Worm (Caenorhabditis elegans): ENCODE results near the gene Y105C5B.17.
A peak's percentile ranks its signal among the peaks of the same experiment; 100 is the strongest.

Gene Y105C5B.17

DNA sequence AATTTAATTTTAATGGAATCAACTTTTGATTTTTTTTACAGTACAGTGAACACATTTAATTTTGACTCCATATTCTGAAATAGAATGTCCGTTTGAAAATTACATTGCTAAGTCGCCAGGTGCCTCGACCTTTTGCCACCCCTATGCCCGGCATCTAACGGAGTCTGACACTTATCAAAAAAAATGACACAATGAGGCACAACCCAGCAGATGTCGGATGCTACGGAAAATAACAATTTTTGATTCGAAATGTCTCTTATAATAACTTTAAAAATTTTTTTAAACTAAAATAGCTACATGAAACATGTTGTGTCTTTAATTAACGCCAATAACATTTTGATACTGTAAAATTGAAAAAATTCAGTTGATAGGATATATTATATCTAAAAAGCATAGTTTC, 7.6 kb upstream of the Y105C5B.17 start:
- TF ChIP-seq ceh-43 (GFP tag; optimal IDR thresholded peaks at IDR 0.05) = no peak
- no peak for TF ChIP-seq elt-3 (tag; optimal IDR thresholded peaks at IDR 0.05)
- no peak for TF ChIP-seq pha-4 (tag; optimal IDR thresholded peaks at IDR 0.05)
- TF ChIP-seq blmp-1 (tag; optimal IDR thresholded peaks at IDR 0.05) = no peak
- no peak for TF ChIP-seq M03D4.4 (tag; optimal IDR thresholded peaks at IDR 0.05)
- no peak for TF ChIP-seq nhr-2 (tag; optimal IDR thresholded peaks at IDR 0.05)
- TF ChIP-seq elt-1 (tag; optimal IDR thresholded peaks at IDR 0.05; ENCODE audit: borderline replicate concordance, insufficient read depth) = no peak
- TF ChIP-seq snpc-4 (tag; optimal IDR thresholded peaks at IDR 0.05) = no peak
- no peak for TF ChIP-seq drap-1 (GFP tag; optimal IDR thresholded peaks at IDR 0.05)
- TF ChIP-seq ham-2 (GFP tag; optimal IDR thresholded peaks at IDR 0.05) = no peak
- TF ChIP-seq tbx-8 (GFP tag; optimal IDR thresholded peaks at IDR 0.05) = no peak
- no peak for TF ChIP-seq hlh-1 (tag; optimal IDR thresholded peaks at IDR 0.05)
- TF ChIP-seq bed-3 (GFP tag; optimal IDR thresholded peaks at IDR 0.05) = no peak
- TF ChIP-seq lsy-2 (tag; optimal IDR thresholded peaks at IDR 0.05) = no peak
- TF ChIP-seq nhr-76 (tag; optimal IDR thresholded peaks at IDR 0.05) = no peak
- TF ChIP-seq nhr-237 (tag; optimal IDR thresholded peaks at IDR 0.05) = no peak
- no peak for TF ChIP-seq ztf-11 (tag; optimal IDR thresholded peaks at IDR 0.05)

DNA sequence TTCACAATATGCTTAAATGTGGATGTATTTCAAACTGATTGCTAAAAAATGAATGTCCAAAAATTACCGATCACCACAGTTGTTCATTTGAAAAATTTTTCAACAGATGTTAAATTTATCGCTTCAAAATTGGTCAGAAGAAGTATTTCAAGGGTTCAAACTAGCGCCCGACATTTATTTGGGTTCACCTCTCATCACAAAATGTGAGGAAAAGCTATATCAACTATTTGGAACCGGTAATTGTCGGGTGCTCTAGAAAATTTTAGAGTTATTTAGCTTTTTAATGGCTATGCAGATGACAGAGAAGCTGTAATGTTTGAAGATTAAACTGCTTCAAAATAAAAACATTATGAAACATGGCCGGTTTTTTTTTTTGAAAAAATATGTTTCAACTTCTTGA, 1.8 kb upstream of the Y105C5B.17 start:
- TF ChIP-seq blmp-1 (tag; optimal IDR thresholded peaks at IDR 0.05) = no peak
- no peak for TF ChIP-seq zip-8 (tag; optimal IDR thresholded peaks at IDR 0.05)
- no peak for TF ChIP-seq ceh-39 (tag; optimal IDR thresholded peaks at IDR 0.05)

DNA sequence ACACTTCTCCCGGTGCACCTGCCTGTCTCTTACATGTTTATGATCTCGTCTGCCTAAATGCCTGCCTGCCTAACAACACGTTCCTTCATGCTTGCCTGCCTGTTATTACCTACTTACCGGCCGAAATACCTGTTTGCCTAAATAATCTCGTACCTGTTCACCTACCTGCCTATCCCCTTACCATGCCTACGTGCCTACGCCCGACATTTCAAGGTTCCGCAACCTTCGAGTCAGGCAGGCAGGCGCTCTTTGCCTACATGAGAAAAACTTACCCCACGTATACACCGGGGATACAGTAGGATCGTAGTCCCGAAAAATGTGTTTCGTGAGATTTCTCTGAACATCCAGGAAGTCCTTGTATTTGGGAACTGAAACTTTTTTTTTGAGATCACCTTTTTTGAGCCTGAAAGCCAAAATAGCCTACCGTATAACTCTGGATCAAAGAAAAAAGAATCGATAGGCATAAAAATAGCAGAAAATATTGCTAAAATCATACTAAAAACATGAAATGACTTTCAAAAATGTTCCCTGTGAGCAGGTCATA, 610 bp upstream of the Y105C5B.17 start, which contains the start of gene lgc-19:
lgc-19 (minus strand) TSS at position 494 of the 544 bp plus-strand sequence.
- no peak for TF ChIP-seq ceh-83 (GFP tag; optimal IDR thresholded peaks at IDR 0.05)
- no peak for TF ChIP-seq sptf-1 (tag; optimal IDR thresholded peaks at IDR 0.05)
- no peak for TF ChIP-seq mab-5 (tag; optimal IDR thresholded peaks at IDR 0.05)
- no peak for TF ChIP-seq mls-2 (tag; optimal IDR thresholded peaks at IDR 0.05)

DNA sequence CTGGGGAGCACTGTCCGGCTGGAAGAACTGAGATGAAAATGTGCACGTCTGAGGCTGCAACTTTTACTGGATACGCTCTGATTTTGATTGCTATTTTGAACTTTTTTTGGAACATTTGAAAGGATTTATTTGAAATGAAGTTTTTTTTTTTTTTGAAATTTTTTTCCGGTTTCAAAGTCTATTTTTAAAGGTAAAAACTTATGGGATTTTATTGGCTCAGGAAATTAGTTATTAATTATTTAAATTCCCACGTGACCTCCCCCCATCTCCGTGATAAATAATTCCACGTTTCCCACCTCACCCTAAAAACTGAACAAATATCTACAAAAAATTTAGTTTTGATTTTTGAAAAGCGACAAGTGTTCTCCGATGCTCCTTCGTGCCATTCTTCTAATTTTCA, 1.4 kb downstream of the Y105C5B.17 start, which contains the start of gene Y105C5B.18:
Y105C5B.18 (plus strand) TSS at position 301 of the 400 bp plus-strand sequence.
- TF ChIP-seq unc-120 (tag; optimal IDR thresholded peaks at IDR 0.05; ENCODE audit: poor library complexity, severe bottlenecking) (no peak), lin-32 (GFP tag; optimal IDR thresholded peaks at IDR 0.05) (no peak), unc-39 (tag; optimal IDR thresholded peaks at IDR 0.05) (no peak), ceh-43 (GFP tag; optimal IDR thresholded peaks at IDR 0.05) (no peak), ceh-39 (tag; optimal IDR thresholded peaks at IDR 0.05) (no peak), cnd-1 (tag; optimal IDR thresholded peaks at IDR 0.05) (no peak), blmp-1 (tag; optimal IDR thresholded peaks at IDR 0.05) (no peak), nhr-2 (tag; optimal IDR thresholded peaks at IDR 0.05) (no peak), zip-8 (tag; optimal IDR thresholded peaks at IDR 0.05) (no peak), lin-13 (tag; optimal IDR thresholded peaks at IDR 0.05) (no peak), nhr-76 (tag; optimal IDR thresholded peaks at IDR 0.05) (no peak), tbx-8 (GFP tag; optimal IDR thresholded peaks at IDR 0.05) (no peak)

DNA sequence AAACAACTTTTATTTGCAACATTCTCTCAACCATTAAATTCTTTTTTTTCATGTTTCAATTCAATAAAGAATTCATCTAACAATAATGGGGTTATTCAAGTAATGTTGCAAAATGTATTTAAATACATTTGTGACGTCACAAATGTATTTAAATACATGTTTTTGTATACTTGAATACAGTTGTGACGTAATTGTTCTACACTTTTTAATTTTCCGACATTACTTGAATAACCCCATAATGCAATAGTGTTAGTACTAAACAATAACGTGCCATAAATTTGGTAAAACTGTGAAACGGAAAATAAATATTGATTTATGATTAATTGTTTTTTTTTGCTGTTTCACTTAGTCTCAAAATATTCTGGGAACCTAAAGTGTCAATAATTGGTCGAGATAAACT, 16.7 kb downstream of the Y105C5B.17 start:
- peak; percentile 83 for TF ChIP-seq zip-8 (tag; optimal IDR thresholded peaks at IDR 0.05)

DNA sequence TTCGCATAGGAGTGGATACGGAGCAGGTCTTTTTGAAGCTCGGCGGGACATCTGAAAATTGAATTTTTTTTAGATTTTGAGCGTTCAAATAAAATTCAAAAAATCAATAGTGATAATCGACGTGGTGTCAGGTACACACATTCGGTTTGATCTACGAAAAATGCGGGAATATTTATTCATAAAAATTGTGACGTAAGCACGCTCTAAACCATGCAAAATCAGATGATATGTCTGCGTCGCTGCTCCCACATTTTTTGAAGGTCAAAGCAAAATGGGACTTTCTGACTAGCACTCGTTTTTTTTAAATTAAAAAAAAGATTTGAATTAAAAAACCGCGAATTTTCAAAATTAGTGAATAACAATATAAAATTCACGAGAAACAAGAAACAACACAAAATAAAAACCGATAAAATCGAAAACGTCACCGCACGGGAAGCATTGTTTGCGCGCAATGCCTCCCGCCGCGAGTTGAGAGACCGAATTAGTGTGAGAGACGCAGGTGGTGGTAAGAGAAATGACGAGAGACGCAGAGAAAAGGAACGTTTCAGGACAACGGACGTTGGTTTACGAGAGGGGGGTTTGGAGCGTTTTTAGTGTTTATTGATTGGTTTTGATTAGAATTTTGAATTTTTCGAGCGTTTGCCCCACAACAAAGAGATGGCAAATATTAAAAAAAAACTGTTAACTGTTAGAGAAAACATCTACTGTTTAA, 21.2 kb downstream of the Y105C5B.17 start, which contains the start of gene Y105C5B.19:
Y105C5B.19 (minus strand) TSS at position 51 of the 712 bp plus-strand sequence.
- peak; percentile 38 for TF ChIP-seq mep-1 (tag; optimal IDR thresholded peaks at IDR 0.05)
- TF ChIP-seq blmp-1 (tag; optimal IDR thresholded peaks at IDR 0.05) = no peak
- no peak for TF ChIP-seq nhr-2 (tag; optimal IDR thresholded peaks at IDR 0.05)
- TF ChIP-seq ces-1 (GFP tag; optimal IDR thresholded peaks at IDR 0.05) = peak; percentile 64
- peak; percentile 62 for TF ChIP-seq lin-13 (tag; optimal IDR thresholded peaks at IDR 0.05)
- TF ChIP-seq bed-3 (GFP tag; optimal IDR thresholded peaks at IDR 0.05) = no peak
- no peak for TF ChIP-seq nhr-237 (tag; optimal IDR thresholded peaks at IDR 0.05)
- TF ChIP-seq zip-8 (tag; optimal IDR thresholded peaks at IDR 0.05) = peak; percentile 8
- no peak for TF ChIP-seq nhr-12 (tag; optimal IDR thresholded peaks at IDR 0.05)
- TF ChIP-seq lin-32 (GFP tag; optimal IDR thresholded peaks at IDR 0.05) = no peak
- TF ChIP-seq pha-4 (tag; optimal IDR thresholded peaks at IDR 0.05) = peak; percentile 12
- TF ChIP-seq flh-1 (GFP tag; optimal IDR thresholded peaks at IDR 0.05) = no peak
